Fruit fly (Drosophila melanogaster) whole organism: ENCODE measurements around the gene Tis11.

Source experiments
- CG8478 ChIP-seq: fragments of >200 bp; optimal IDR thresholded peaks from 2 replicates; lab custom pipeline; 2018; ENCODE audit warnings: inconsistent platforms
- Dll ChIP-seq: fragments of >200 bp; optimal IDR thresholded peaks from 2 replicates; lab custom pipeline; 2017
- EcR ChIP-seq, 2 experiments: fragments of >200 bp; optimal IDR thresholded peaks; 2 replicates each; lab custom pipeline; 2017; ENCODE audit warnings: missing biosample characterization in 2 of 2, missing genetic modification characterization in 2 of 2, missing genetic modification reagents in 2 of 2
- pan ChIP-seq: fragments of >200 bp; optimal IDR thresholded peaks from 2 replicates; lab custom pipeline; 2017
- psq ChIP-seq: fragments of >200 bp; optimal IDR thresholded peaks from 2 replicates; lab custom pipeline; 2017
- usp ChIP-seq: fragments of >200 bp; optimal IDR thresholded peaks from 2 replicates; lab custom pipeline; 2017; ENCODE audit warnings: missing biosample characterization, missing genetic modification characterization, mixed read lengths

Tis11 gene

dm6 chrX:12675798-12676553, 16.8 kb downstream of the Tis11 start:
- TF ChIP-seq Dll (lab: Kevin White, UChicago) (no peak), psq (lab: Kevin White, UChicago) (no peak), usp (GFP tag; lab: Kevin White, UChicago) (no peak), EcR (GFP tag; optimal IDR thresholded peaks at IDR 0.05; lab: Kevin White, UChicago) (no peak), pan (lab: Kevin White, UChicago) (no peak), CG8478 (lab: Kevin White, UChicago) (no peak)

- TF ChIP-seq EcR (GFP tag; optimal IDR thresholded peaks at IDR 0.05; lab: Kevin White, UChicago), result no peak
- no peak for TF ChIP-seq usp (GFP tag; lab: Kevin White, UChicago)
- no peak for TF ChIP-seq pan (lab: Kevin White, UChicago)
- TF ChIP-seq psq (lab: Kevin White, UChicago), result no peak
- TF ChIP-seq Dll (lab: Kevin White, UChicago), result no peak
Measured at dm6 chrX:12676554-12677336, 17.5 kb downstream of the Tis11 start.

dm6 chrX:12682403-12682958, 23.3 kb downstream of the Tis11 start:
- TF ChIP-seq Dll (lab: Kevin White, UChicago) (no peak), psq (lab: Kevin White, UChicago) (no peak), CG8478 (lab: Kevin White, UChicago) (no peak), usp (GFP tag; lab: Kevin White, UChicago) (no peak), EcR (GFP tag; optimal IDR thresholded peaks at IDR 0.05; lab: Kevin White, UChicago) (no peak), pan (lab: Kevin White, UChicago) (no peak)

- TF ChIP-seq pan (lab: Kevin White, UChicago), result no peak
- TF ChIP-seq Dll (lab: Kevin White, UChicago), result no peak
- no peak for TF ChIP-seq psq (lab: Kevin White, UChicago)
- no peak for TF ChIP-seq usp (GFP tag; lab: Kevin White, UChicago)
- TF ChIP-seq EcR (GFP tag; optimal IDR thresholded peaks at IDR 0.05; lab: Kevin White, UChicago), result no peak
- no peak for TF ChIP-seq CG8478 (lab: Kevin White, UChicago)
Measured at dm6 chrX:12699095-12699750, 40.0 kb downstream of the Tis11 start.

- TF ChIP-seq usp (GFP tag; lab: Kevin White, UChicago), result no peak
Measured at dm6 chrX:12705554-12705953, 46.3 kb downstream of the Tis11 start, which contains the start of gene CG15725. CG15725 (plus strand) TSS chrX:12705854.

- no peak for TF ChIP-seq usp (GFP tag; lab: Kevin White, UChicago)
Measured at dm6 chrX:12708306-12708705, 49.1 kb downstream of the Tis11 start.

dm6 chrX:12718625-12719024, 59.4 kb downstream of the Tis11 start:
- no peak for TF ChIP-seq EcR (GFP tag; optimal IDR thresholded peaks at IDR 0.05; lab: Kevin White, UChicago)
- no peak for TF ChIP-seq pan (lab: Kevin White, UChicago)
- TF ChIP-seq psq (lab: Kevin White, UChicago), result no peak

- no peak for TF ChIP-seq Dll (lab: Kevin White, UChicago)
Measured at dm6 chrX:12719152-12719779, 60.1 kb downstream of the Tis11 start.

dm6 chrX:12719940-12720355, 60.7 kb downstream of the Tis11 start:
- TF ChIP-seq Dll (lab: Kevin White, UChicago) (no peak), EcR (GFP tag; optimal IDR thresholded peaks at IDR 0.05; lab: Kevin White, UChicago) (no peak), pan (lab: Kevin White, UChicago) (no peak), CG8478 (lab: Kevin White, UChicago) (no peak), usp (GFP tag; lab: Kevin White, UChicago) (no peak), psq (lab: Kevin White, UChicago) (no peak)

- TF ChIP-seq CG8478 (lab: Kevin White, UChicago) (no peak), pan (lab: Kevin White, UChicago) (no peak), Dll (lab: Kevin White, UChicago) (no peak)
Measured at dm6 chrX:12721111-12721869, 62.1 kb downstream of the Tis11 start.

- TF ChIP-seq psq (lab: Kevin White, UChicago) (no peak), Dll (lab: Kevin White, UChicago) (no peak), usp (GFP tag; lab: Kevin White, UChicago) (no peak), pan (lab: Kevin White, UChicago) (no peak), CG8478 (lab: Kevin White, UChicago) (no peak), EcR (GFP tag; optimal IDR thresholded peaks at IDR 0.05; lab: Kevin White, UChicago) (no peak)
Measured at dm6 chrX:12722009-12722408, 62.8 kb downstream of the Tis11 start.
